Fruit fly (Drosophila melanogaster) whole organism, embryonic: ENCODE data around the gene CG5180.

ENCODE experiments used
- Antp ChIP-seq: fragments of 200-800 bp; sonication (Bioruptor generic); optimal IDR thresholded peaks from 3 replicates; lab custom pipeline; 2016; ENCODE audit warnings: missing biosample characterization, missing genetic modification characterization
- CG10565 ChIP-seq: fragments of 200-800 bp; sonication (Bioruptor generic); optimal IDR thresholded peaks from 3 replicates; lab custom pipeline; 2016; ENCODE audit warnings: missing biosample characterization, mild to moderate bottlenecking, missing genetic modification characterization
- CG13287 ChIP-seq: fragments of 200-800 bp; sonication (Bioruptor generic); IDR thresholded peaks from 2 replicates; pipeline ENCODE4 v1.3.6; 2022; ENCODE audit warnings: missing biosample characterization, missing genetic modification characterization; ENCODE audit not compliant: partially characterized antibody
- CG30431 ChIP-seq: fragments of 200-800 bp; sonication (Bioruptor generic); optimal IDR thresholded peaks from 2 replicates; lab custom pipeline; 2017; ENCODE audit warnings: missing biosample characterization, missing genetic modification characterization
- CG6813 ChIP-seq: fragments of 200-800 bp; sonication (Bioruptor generic); optimal IDR thresholded peaks from 2 replicates; lab custom pipeline; 2017; ENCODE audit warnings: missing biosample characterization, missing genetic modification characterization, mild to moderate bottlenecking, moderate library complexity, missing genetic modification reagents
- CG7839 ChIP-seq: fragments of 200-800 bp; sonication (Bioruptor generic); optimal IDR thresholded peaks from 3 replicates; lab custom pipeline; 2018; ENCODE audit warnings: missing biosample characterization, mild to moderate bottlenecking, missing genetic modification characterization, moderate library complexity
- CG8388 ChIP-seq: fragments of 200-800 bp; sonication (Bioruptor generic); optimal IDR thresholded peaks from 2 replicates; lab custom pipeline; 2019; ENCODE audit warnings: missing biosample characterization, mild to moderate bottlenecking, missing genetic modification characterization, moderate library complexity
- Doc3 ChIP-seq: fragments of 200-800 bp; sonication (Bioruptor generic); IDR thresholded peaks from 3 replicates; pipeline ENCODE4 v1.3.6; 2022; ENCODE audit warnings: missing biosample characterization, missing genetic modification characterization; ENCODE audit not compliant: partially characterized antibody
- Mad ChIP-seq: fragments of 200-800 bp; sonication (Bioruptor generic); optimal IDR thresholded peaks from 2 replicates; lab custom pipeline; 2016; ENCODE audit warnings: missing biosample characterization, missing genetic modification characterization
- Sox102F ChIP-seq: fragments of 200-800 bp; sonication (Bioruptor generic); optimal IDR thresholded peaks from 2 replicates; lab custom pipeline; 2018; ENCODE audit warnings: missing biosample characterization, mild to moderate bottlenecking, missing genetic modification characterization, moderate library complexity
- oc ChIP-seq: fragments of 200-800 bp; sonication (Bioruptor generic); optimal IDR thresholded peaks from 2 replicates; lab custom pipeline; 2018; ENCODE audit warnings: missing biosample characterization, mild to moderate bottlenecking, missing genetic modification characterization, moderate library complexity
- twi ChIP-seq: fragments of 200-800 bp; optimal IDR thresholded peaks from 2 replicates; lab custom pipeline; 2019; ENCODE audit warnings: missing biosample characterization, mild to moderate bottlenecking, missing genetic modification characterization, moderate library complexity

DNA sequence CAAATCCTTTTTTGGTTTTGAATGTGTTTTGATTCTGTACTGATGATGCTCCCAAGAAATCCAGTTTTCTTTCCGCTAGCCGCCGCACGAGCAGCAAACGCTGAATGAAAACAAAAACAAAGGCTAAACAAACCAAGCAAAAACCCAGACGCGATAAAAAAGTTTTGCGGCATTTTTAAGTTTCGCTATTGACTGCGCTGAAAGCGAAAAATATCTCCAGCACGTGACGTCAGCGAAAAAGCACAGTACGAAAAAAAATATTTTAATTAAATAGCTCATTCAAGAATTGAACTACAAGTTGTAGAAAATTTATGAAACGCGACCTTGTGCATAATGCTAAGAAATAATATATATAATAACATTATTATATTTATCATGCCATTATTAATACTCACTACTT lies 12.8 kb upstream of the CG5180 start:
- TF ChIP-seq Mad (GFP tag; lab: Kevin White, UChicago) (no peak), Doc3 (no peak), CG13287 (GFP tag; lab: Robert Waterston, UW) (no peak), CG7839 (tag; lab: Kevin White, UChicago) (no peak), Antp (GFP tag; lab: Kevin White, UChicago) (no peak), CG10565 (GFP tag; lab: Kevin White, UChicago) (no peak), CG6813 (GFP tag; lab: Kevin White, UChicago) (no peak), twi (tag; lab: Kevin White, UChicago) (no peak), CG30431 (GFP tag; lab: Kevin White, UChicago) (no peak), oc (tag; lab: Kevin White, UChicago) (no peak), CG8388 (GFP tag; lab: Kevin White, UChicago) (no peak), Sox102F (GFP tag; lab: Kevin White, UChicago) (no peak)
